Worm (Caenorhabditis elegans) whole organism, young adult: ENCODE data around the gene R02F11.1.

Source experiments
- B0336.3 ChIP-seq: fragments of 200-800 bp; sonication (Bioruptor generic); IDR thresholded peaks from 2 replicates; pipeline ENCODE4 v1.3.6; 2022; ENCODE audit warnings: missing genetic modification characterization, missing compliant biosample characterization
- F57A8.1 ChIP-seq: fragments of 200-800 bp; sonication (Bioruptor generic); optimal IDR thresholded peaks from 2 replicates; lab custom pipeline; 2018; ENCODE audit warnings: mild to moderate bottlenecking, missing genetic modification characterization, moderate library complexity, missing compliant biosample characterization
- Y56A3A.18 ChIP-seq: fragments of 200-800 bp; sonication (Bioruptor generic); IDR thresholded peaks from 2 replicates; pipeline ENCODE4 v1.3.6; 2022; ENCODE audit warnings: missing genetic modification reagents, missing genetic modification characterization, missing compliant biosample characterization
- ZK185.1 ChIP-seq: sonication (generic microtip); optimal IDR thresholded peaks from 2 replicates; lab custom pipeline; 2016; ENCODE audit warnings: mild to moderate bottlenecking, missing genetic modification characterization, missing compliant biosample characterization; ENCODE audit not compliant: poor library complexity, severe bottlenecking
- ama-1 ChIP-seq, 3 experiments: fragments of 150-350 bp in 1 of 3; sonication (generic microtip) in 2 of 3; optimal IDR thresholded peaks; 2 replicates each; lab custom pipeline; 2014 to 2018; ENCODE audit warnings: missing biosample characterization in 2 of 3, missing genetic modification characterization in 2 of 3, missing genetic modification reagents in 2 of 3
- ceh-58 ChIP-seq: fragments of 200-800 bp; sonication (Bioruptor generic); IDR thresholded peaks from 2 replicates; pipeline ENCODE4 v1.3.6; 2022; ENCODE audit warnings: missing genetic modification characterization, missing compliant biosample characterization
- dpl-1 ChIP-seq: fragments of 150-350 bp; optimal IDR thresholded peaks from 2 replicates; lab custom pipeline; 2014; ENCODE audit warnings: missing biosample characterization, missing genetic modification reagents, missing genetic modification characterization
- hlh-12 ChIP-seq: sonication (generic microtip); optimal IDR thresholded peaks from 2 replicates; lab custom pipeline; 2016; ENCODE audit warnings: missing genetic modification characterization, missing compliant biosample characterization
- lsy-27 ChIP-seq: sonication (generic microtip); optimal IDR thresholded peaks from 2 replicates; lab custom pipeline; 2017; ENCODE audit warnings: missing genetic modification characterization, mild to moderate bottlenecking, missing compliant biosample characterization, antibody characterized with exemption, missing genotype, borderline replicate concordance; ENCODE audit not compliant: insufficient read depth
- nfyb-1 ChIP-seq: fragments of 200-800 bp; sonication (Bioruptor generic); IDR thresholded peaks from 2 replicates; pipeline ENCODE4 v1.3.6; 2022; ENCODE audit warnings: missing genetic modification reagents, missing genetic modification characterization, missing compliant biosample characterization
- snpc-4 ChIP-seq, 5 experiments: fragments of 150-350 bp in 1 of 5; sonication (generic microtip) in 4 of 5; optimal IDR thresholded peaks; 2 replicates each; lab custom pipeline; 2014 to 2018; ENCODE audit warnings: missing genetic modification characterization in 5 of 5, missing biosample characterization in 3 of 5, antibody characterized with exemption in 2 of 5, mild to moderate bottlenecking in 2 of 5, missing compliant biosample characterization in 2 of 5, missing genotype in 2 of 5, moderate library complexity in 2 of 5, missing genetic modification reagents in 1 of 5
- sptf-2 ChIP-seq: fragments of 200-800 bp; sonication (Bioruptor generic); optimal IDR thresholded peaks from 2 replicates; lab custom pipeline; 2018; ENCODE audit warnings: mild to moderate bottlenecking, missing genetic modification characterization, missing compliant biosample characterization
- ztf-6 ChIP-seq: fragments of 200-800 bp; sonication (Bioruptor generic); IDR thresholded peaks from 2 replicates; pipeline ENCODE4 v1.3.6; 2022; ENCODE audit warnings: missing genetic modification reagents, missing genetic modification characterization, missing compliant biosample characterization

- TF ChIP-seq F57A8.1 (no peak), snpc-4 (GFP tag; optimal IDR thresholded peaks at IDR 0.05; lab: Kevin White, UChicago) (no peak), snpc-4 (tag; optimal IDR thresholded peaks at IDR 0.05; lab: Kevin White, UChicago) (no peak), ama-1 (optimal IDR thresholded peaks at IDR 0.05; lab: Kevin White, UChicago) (no peak), ama-1 (GFP tag; optimal IDR thresholded peaks at IDR 0.05; lab: Kevin White, UChicago) (no peak), Y56A3A.18 (no peak), lsy-27 (no peak), sptf-2 (no peak), ceh-58 (GFP tag; lab: Robert Waterston, UW) (no peak), ztf-6 (no peak), hlh-12 (tag; lab: Kevin White, UChicago) (no peak), B0336.3 (GFP tag; lab: Robert Waterston, UW) (no peak), nfyb-1 (GFP tag; lab: Robert Waterston, UW) (no peak), ZK185.1 (tag; lab: Kevin White, UChicago) (no peak), dpl-1 (GFP tag; lab: Kevin White, UChicago) (no peak)
Observed at ce11 chrV:4777388-4777986, 23.4 kb upstream of the R02F11.1 start, which contains the start of gene C18G1.1.
